Fruit fly (Drosophila melanogaster): Measurements from ENCODE around the gene Sbat.

Gene Sbat

dm6 chr2L:2878188-2878587 is at the start of gene Sbat, which contains the start of gene Prx6a:
TSS of gene Sbat (plus strand) at chr2L:2878344.
TSS of gene Prx6a (minus strand) at chr2L:2878232.
- peak; percentile 24 for TF ChIP-seq dac (GFP tag; optimal IDR thresholded peaks at IDR 0.05)
- TF ChIP-seq dsx (GFP tag; optimal IDR thresholded peaks at IDR 0.05; ENCODE audit: poor library complexity, severe bottlenecking): peak; percentile 55
- TF ChIP-seq Hr39 (GFP tag; optimal IDR thresholded peaks at IDR 0.05): peak; percentile 74
- TF ChIP-seq Eip93F (GFP tag; optimal IDR thresholded peaks at IDR 0.05): no peak
- TF ChIP-seq fkh (GFP tag; optimal IDR thresholded peaks at IDR 0.05): peak; percentile 94
- peak; percentile 76 for TF ChIP-seq CG3032 (tag; optimal IDR thresholded peaks at IDR 0.05)
- peak; percentile 51 for TF ChIP-seq Sox102F (GFP tag; optimal IDR thresholded peaks at IDR 0.05)
- TF ChIP-seq CG8319 (GFP tag; optimal IDR thresholded peaks at IDR 0.05): peak; percentile 15
- no peak for TF ChIP-seq CG15336 (GFP tag; IDR thresholded peaks at IDR 0.05)
- peak; percentile 73 for TF ChIP-seq svp (GFP tag)
- TF ChIP-seq Eip78C (GFP tag): peak; percentile 76
- peak; percentile 54 for TF ChIP-seq Smox (GFP tag; optimal IDR thresholded peaks at IDR 0.05)
- TF ChIP-seq fd85E (GFP tag; optimal IDR thresholded peaks at IDR 0.05): no peak
- peak; percentile 78 for TF ChIP-seq Eip75B (GFP tag; optimal IDR thresholded peaks at IDR 0.05)
- TF ChIP-seq Met (GFP tag; optimal IDR thresholded peaks at IDR 0.05): peak; percentile 53
- peak; percentile 77 for TF ChIP-seq cyc (GFP tag; optimal IDR thresholded peaks at IDR 0.05)
- no peak for TF ChIP-seq CG11762 (GFP tag; optimal IDR thresholded peaks at IDR 0.05; ENCODE audit: insufficient read depth)
- peak; percentile 24 for TF ChIP-seq CG34406 (GFP tag; optimal IDR thresholded peaks at IDR 0.05)
- TF ChIP-seq Ets21C (GFP tag; optimal IDR thresholded peaks at IDR 0.05): peak; percentile 55
- no peak for TF ChIP-seq Hr38 (GFP tag; optimal IDR thresholded peaks at IDR 0.05)
- peak; percentile 9 for TF ChIP-seq fd59A (GFP tag; optimal IDR thresholded peaks at IDR 0.05)
- TF ChIP-seq CG6808 (GFP tag; optimal IDR thresholded peaks at IDR 0.05): peak; percentile 43
- TF ChIP-seq CG8632 (GFP tag; optimal IDR thresholded peaks at IDR 0.05): peak; percentile 22
- peak in 1 of 2 experiments; percentile 70 for TF ChIP-seq ss (GFP tag; optimal IDR thresholded peaks at IDR 0.05)
- TF ChIP-seq Ets96B (tag; optimal IDR thresholded peaks at IDR 0.05): peak; percentile 65
- peak; percentile 70 for TF ChIP-seq Hr4 (GFP tag; optimal IDR thresholded peaks at IDR 0.05)
- peak; percentile 60 for TF ChIP-seq topi (GFP tag; optimal IDR thresholded peaks at IDR 0.05)
- peak; percentile 54 for TF ChIP-seq CG10669 (GFP tag; optimal IDR thresholded peaks at IDR 0.05)
- peak; percentile 46 for TF ChIP-seq OdsH (GFP tag; optimal IDR thresholded peaks at IDR 0.05)
- TF ChIP-seq vri (GFP tag; optimal IDR thresholded peaks at IDR 0.05): peak; percentile 2
- peak; percentile 58 for TF ChIP-seq CG1621 (tag; optimal IDR thresholded peaks at IDR 0.05)
- TF ChIP-seq CG16779 (tag; optimal IDR thresholded peaks at IDR 0.05): no peak
- TF ChIP-seq Lpt (GFP tag; optimal IDR thresholded peaks at IDR 0.05): no peak
- peak; percentile 55 for TF ChIP-seq CG3919 (GFP tag; optimal IDR thresholded peaks at IDR 0.05)
- TF ChIP-seq CG6792 (GFP tag; optimal IDR thresholded peaks at IDR 0.05): peak; percentile 51
- peak; percentile 56 for TF ChIP-seq CG11902 (GFP tag; optimal IDR thresholded peaks at IDR 0.05)
- TF ChIP-seq eg (GFP tag; IDR thresholded peaks at IDR 0.05): peak; percentile 44; the same call in 1 of the 3 replicates
- TF ChIP-seq CG31627 (GFP tag; optimal IDR thresholded peaks at IDR 0.05): peak; percentile 78
- peak; percentile 37; the same call in 1 of the 2 replicates for TF ChIP-seq CG11294 (GFP tag; IDR thresholded peaks at IDR 0.05)
- TF ChIP-seq achi (GFP tag; optimal IDR thresholded peaks at IDR 0.05): peak; percentile 31
- TF ChIP-seq pdm3 (GFP tag; optimal IDR thresholded peaks at IDR 0.05): peak; percentile 69
- TF ChIP-seq Blimp-1 (GFP tag; optimal IDR thresholded peaks at IDR 0.05): peak; percentile 2
- TF ChIP-seq acj6 (GFP tag; optimal IDR thresholded peaks at IDR 0.05): peak; percentile 74
- TF ChIP-seq esn (GFP tag; optimal IDR thresholded peaks at IDR 0.05): peak; percentile 72
- TF ChIP-seq CG32006 (GFP tag; optimal IDR thresholded peaks at IDR 0.05): peak; percentile 51
- TF ChIP-seq salr (GFP tag; optimal IDR thresholded peaks at IDR 0.05): peak in 1 of 2 experiments; percentile 42
- peak; percentile 77 for TF ChIP-seq lz (GFP tag; optimal IDR thresholded peaks at IDR 0.05)
- TF ChIP-seq CG8119 (GFP tag; IDR thresholded peaks at IDR 0.05): no peak
- TF ChIP-seq Gug (GFP tag; IDR thresholded peaks at IDR 0.05): peak; percentile 63
- no peak for TF ChIP-seq CG4318 (GFP tag; optimal IDR thresholded peaks at IDR 0.05)
- peak; percentile 73 for TF ChIP-seq Sox14 (GFP tag; optimal IDR thresholded peaks at IDR 0.05)
- TF ChIP-seq spab (GFP tag; optimal IDR thresholded peaks at IDR 0.05): no peak
